Worm (Caenorhabditis elegans) whole organism, L3 larva: ENCODE data around the gene akt-1.

Experiments used
- R02D3.7 ChIP-seq: fragments of 150-350 bp; optimal IDR thresholded peaks from 2 replicates; lab custom pipeline; 2014; ENCODE audit warnings: missing biosample characterization, missing genetic modification characterization
- ZK546.5 ChIP-seq: sonication (generic microtip); optimal IDR thresholded peaks from 2 replicates; lab custom pipeline; 2017; ENCODE audit warnings: missing biosample characterization, missing genetic modification characterization
- aly-2 ChIP-seq: fragments of 150-350 bp; optimal IDR thresholded peaks from 2 replicates; lab custom pipeline; 2014; ENCODE audit warnings: missing biosample characterization, missing genetic modification characterization
- ama-1 ChIP-seq: fragments of 150-350 bp; optimal IDR thresholded peaks from 2 replicates; lab custom pipeline; 2018
- ceh-16 ChIP-seq: sonication (generic microtip); optimal IDR thresholded peaks from 2 replicates; lab custom pipeline; 2017; ENCODE audit warnings: missing biosample characterization, missing genetic modification characterization
- ceh-28 ChIP-seq: fragments of 150-350 bp; optimal IDR thresholded peaks from 2 replicates; lab custom pipeline; 2014; ENCODE audit warnings: missing biosample characterization, missing genetic modification reagents, missing genetic modification characterization
- ceh-82 ChIP-seq: fragments of 150-350 bp; optimal IDR thresholded peaks from 2 replicates; lab custom pipeline; 2014; ENCODE audit warnings: missing biosample characterization, missing genetic modification characterization
- ceh-9 ChIP-seq: sonication (generic microtip); optimal IDR thresholded peaks from 2 replicates; lab custom pipeline; 2018; ENCODE audit warnings: missing biosample characterization, missing genetic modification characterization
- daf-12 ChIP-seq: fragments of 150-350 bp; optimal IDR thresholded peaks from 2 replicates; lab custom pipeline; 2014; ENCODE audit warnings: missing biosample characterization, missing genetic modification reagents, missing genetic modification characterization
- egl-27 ChIP-seq: sonication (generic microtip); optimal IDR thresholded peaks from 4 replicates; lab custom pipeline; 2017; ENCODE audit warnings: missing biosample characterization, missing genetic modification reagents, missing genetic modification characterization
- egl-5 ChIP-seq: fragments of 150-350 bp; optimal IDR thresholded peaks from 2 replicates; lab custom pipeline; 2017; ENCODE audit warnings: missing biosample characterization, missing genetic modification reagents, missing genetic modification characterization, inconsistent platforms
- elt-1 ChIP-seq: fragments of 150-350 bp; optimal IDR thresholded peaks from 2 replicates; lab custom pipeline; 2014; ENCODE audit warnings: missing biosample characterization, missing genetic modification characterization
- elt-2 ChIP-seq: sonication (generic microtip); optimal IDR thresholded peaks from 2 replicates; lab custom pipeline; 2016; ENCODE audit warnings: missing genetic modification reagents, mild to moderate bottlenecking, missing genetic modification characterization, missing compliant biosample characterization
- elt-3 ChIP-seq, 3 experiments: fragments of 150-350 bp in 1 of 3; sonication (generic microtip) in 2 of 3; optimal IDR thresholded peaks; 2 replicates in 2 of 3; 4 replicates in 1 of 3; lab custom pipeline; 2014 to 2017; ENCODE audit warnings: missing biosample characterization in 3 of 3, missing genetic modification characterization in 3 of 3
- eor-1 ChIP-seq, 2 experiments: fragments of 150-350 bp; optimal IDR thresholded peaks; 2 replicates each; lab custom pipeline; 2014 to 2018; ENCODE audit warnings: missing biosample characterization in 2 of 2, missing genetic modification characterization in 2 of 2
- fkh-10 ChIP-seq: sonication (generic microtip); optimal IDR thresholded peaks from 2 replicates; lab custom pipeline; 2017; ENCODE audit warnings: missing biosample characterization, missing genetic modification reagents, missing genetic modification characterization
- fkh-2 ChIP-seq: fragments of 150-350 bp; optimal IDR thresholded peaks from 2 replicates; lab custom pipeline; 2014; ENCODE audit warnings: missing biosample characterization, missing genetic modification reagents, missing genetic modification characterization
- fos-1 ChIP-seq: fragments of 150-350 bp; optimal IDR thresholded peaks from 2 replicates; lab custom pipeline; 2014; ENCODE audit warnings: missing biosample characterization, missing genetic modification characterization
- hmg-11 ChIP-seq: sonication (generic microtip); optimal IDR thresholded peaks from 2 replicates; lab custom pipeline; 2016; ENCODE audit warnings: missing genetic modification characterization, missing compliant biosample characterization
- jun-1 ChIP-seq: fragments of 150-350 bp; optimal IDR thresholded peaks from 2 replicates; lab custom pipeline; 2014; ENCODE audit warnings: missing biosample characterization, missing genetic modification reagents, missing genetic modification characterization
- lin-15B ChIP-seq: fragments of 150-350 bp; optimal IDR thresholded peaks from 2 replicates; lab custom pipeline; 2014; ENCODE audit warnings: missing biosample characterization, missing genetic modification characterization
- lin-39 ChIP-seq: fragments of 150-350 bp; optimal IDR thresholded peaks from 2 replicates; lab custom pipeline; 2018; ENCODE audit warnings: missing biosample characterization, missing genetic modification reagents, missing genetic modification characterization
- lsy-12 ChIP-seq: sonication (generic microtip); optimal IDR thresholded peaks from 2 replicates; lab custom pipeline; 2016; ENCODE audit warnings: mild to moderate bottlenecking, missing genetic modification characterization, missing compliant biosample characterization
- mdl-1 ChIP-seq: fragments of 150-350 bp; optimal IDR thresholded peaks from 2 replicates; lab custom pipeline; 2014; ENCODE audit warnings: missing biosample characterization, missing genetic modification characterization
- mml-1 ChIP-seq: fragments of 150-350 bp; sonication (generic microtip); optimal IDR thresholded peaks from 3 replicates; lab custom pipeline; 2014; ENCODE audit warnings: missing biosample characterization, missing genetic modification characterization
- nfya-1 ChIP-seq: sonication (generic microtip); optimal IDR thresholded peaks from 2 replicates; lab custom pipeline; 2017; ENCODE audit warnings: missing genetic modification characterization, mild to moderate bottlenecking, missing compliant biosample characterization, antibody characterized with exemption, moderate library complexity; ENCODE audit not compliant: insufficient read depth
- nhr-11 ChIP-seq: fragments of 150-350 bp; optimal IDR thresholded peaks from 2 replicates; lab custom pipeline; 2014; ENCODE audit warnings: missing biosample characterization, missing genetic modification characterization
- nhr-12 ChIP-seq: fragments of 150-350 bp; optimal IDR thresholded peaks from 2 replicates; lab custom pipeline; 2014; ENCODE audit warnings: missing biosample characterization, missing genetic modification characterization
- nhr-23 ChIP-seq: fragments of 150-350 bp; optimal IDR thresholded peaks from 2 replicates; lab custom pipeline; 2014; ENCODE audit warnings: missing biosample characterization, missing genetic modification reagents, missing genetic modification characterization
- nhr-237 ChIP-seq: fragments of 150-350 bp; optimal IDR thresholded peaks from 2 replicates; lab custom pipeline; 2014; ENCODE audit warnings: missing biosample characterization, missing genetic modification characterization
- nhr-25 ChIP-seq: sonication (generic microtip); optimal IDR thresholded peaks from 2 replicates; lab custom pipeline; 2017; ENCODE audit warnings: missing biosample characterization, missing genetic modification characterization
- nhr-28 ChIP-seq: fragments of 150-350 bp; optimal IDR thresholded peaks from 2 replicates; lab custom pipeline; 2014; ENCODE audit warnings: missing biosample characterization, missing genetic modification characterization
- nhr-43 ChIP-seq: sonication (generic microtip); optimal IDR thresholded peaks from 2 replicates; lab custom pipeline; 2016; ENCODE audit warnings: mild to moderate bottlenecking, missing genetic modification characterization, missing compliant biosample characterization; ENCODE audit not compliant: poor library complexity, severe bottlenecking
- nhr-67 ChIP-seq: fragments of 150-350 bp; optimal IDR thresholded peaks from 2 replicates; lab custom pipeline; 2014; ENCODE audit warnings: missing biosample characterization, missing genetic modification characterization
- nhr-76 ChIP-seq: fragments of 150-350 bp; sonication (generic microtip); optimal IDR thresholded peaks from 5 replicates; lab custom pipeline; 2014; ENCODE audit warnings: missing biosample characterization, missing genetic modification characterization
- nhr-77 ChIP-seq: fragments of 150-350 bp; optimal IDR thresholded peaks from 2 replicates; lab custom pipeline; 2014; ENCODE audit warnings: missing biosample characterization, missing genetic modification characterization
- pha-4 ChIP-seq: fragments of 150-350 bp; optimal IDR thresholded peaks from 2 replicates; lab custom pipeline; 2014; ENCODE audit warnings: missing biosample characterization, missing genetic modification reagents, missing genetic modification characterization
- pqm-1 ChIP-seq: fragments of 150-350 bp; optimal IDR thresholded peaks from 2 replicates; lab custom pipeline; 2017; ENCODE audit warnings: missing biosample characterization, missing genetic modification characterization, inconsistent platforms
- sea-2 ChIP-seq: fragments of 150-350 bp; sonication (generic microtip); optimal IDR thresholded peaks from 4 replicates; lab custom pipeline; 2014; ENCODE audit warnings: missing biosample characterization, missing genetic modification reagents, missing genetic modification characterization
- skn-1 ChIP-seq: fragments of 150-350 bp; optimal IDR thresholded peaks from 2 replicates; lab custom pipeline; 2014; ENCODE audit warnings: missing biosample characterization, missing genetic modification characterization
- snpc-4 ChIP-seq: fragments of 150-350 bp; optimal IDR thresholded peaks from 2 replicates; lab custom pipeline; 2014; ENCODE audit warnings: missing biosample characterization, missing genetic modification characterization
- tbx-2 ChIP-seq: sonication (generic microtip); optimal IDR thresholded peaks from 2 replicates; lab custom pipeline; 2016; ENCODE audit warnings: mild to moderate bottlenecking, missing genetic modification characterization, missing compliant biosample characterization
- unc-39 ChIP-seq: sonication (generic microtip); optimal IDR thresholded peaks from 4 replicates; lab custom pipeline; 2017; ENCODE audit warnings: missing biosample characterization, missing genetic modification characterization
- unc-62 ChIP-seq: fragments of 150-350 bp; sonication (generic microtip); optimal IDR thresholded peaks from 4 replicates; lab custom pipeline; 2014; ENCODE audit warnings: missing biosample characterization, missing genetic modification reagents, missing genetic modification characterization
- zag-1 ChIP-seq: fragments of 150-350 bp; optimal IDR thresholded peaks from 2 replicates; lab custom pipeline; 2014; ENCODE audit warnings: missing biosample characterization, missing genetic modification characterization
- ztf-11 ChIP-seq: fragments of 150-350 bp; optimal IDR thresholded peaks from 2 replicates; lab custom pipeline; 2014; ENCODE audit warnings: missing biosample characterization, missing genetic modification characterization
- ztf-4 ChIP-seq: fragments of 150-350 bp; optimal IDR thresholded peaks from 2 replicates; lab custom pipeline; 2014; ENCODE audit warnings: missing biosample characterization, missing genetic modification characterization

Gene akt-1

ce11 chrV:10244018-10244720 lies 4.5 kb upstream of the akt-1 start:
- TF ChIP-seq elt-2 (tag; lab: Kevin White, UChicago) (peak; percentile 68), elt-1 (no peak), unc-62 (GFP tag; lab: Kevin White, UChicago) (no peak), hmg-11 (no peak), nhr-76 (tag; lab: Kevin White, UChicago) (no peak), nhr-23 (tag; lab: Kevin White, UChicago) (no peak), nhr-11 (tag; lab: Kevin White, UChicago) (no peak), fkh-10 (no peak), pqm-1 (peak; percentile 2), daf-12 (tag; lab: Kevin White, UChicago) (no peak), ZK546.5 (no peak)

ce11 chrV:10245615-10246014 lies 3.1 kb upstream of the akt-1 start:
- TF ChIP-seq pqm-1 (peak; percentile 30), elt-2 (tag; lab: Kevin White, UChicago) (peak; percentile 38), pha-4 (tag; lab: Kevin White, UChicago) (peak; percentile 90), nhr-76 (tag; lab: Kevin White, UChicago) (no peak), skn-1 (no peak)
- TF ChIP-seq, all 47 proteins: peak for 3

- TF ChIP-seq mdl-1 (tag; lab: Kevin White, UChicago) (peak; percentile 89), aly-2 (tag; lab: Kevin White, UChicago) (no peak), lin-15B (tag; lab: Kevin White, UChicago) (peak; percentile 34), ceh-9 (tag; lab: Kevin White, UChicago) (no peak), jun-1 (tag; lab: Kevin White, UChicago) (no peak), snpc-4 (tag; lab: Kevin White, UChicago) (peak; percentile 18), ztf-4 (tag; lab: Kevin White, UChicago) (no peak), elt-3 (tag; optimal IDR thresholded peaks at IDR 0.05; lab: Kevin White, UChicago) (no peak), nhr-67 (tag; lab: Kevin White, UChicago) (no peak), nhr-43 (no peak), ceh-16 (tag; lab: Kevin White, UChicago) (no peak), nhr-28 (tag; lab: Kevin White, UChicago) (no peak), nhr-11 (tag; lab: Kevin White, UChicago) (no peak), nhr-237 (tag; lab: Kevin White, UChicago) (no peak), ama-1 (lab: Kevin White, UChicago) (no peak), fkh-2 (tag; lab: Kevin White, UChicago) (no peak), unc-39 (tag; lab: Kevin White, UChicago) (no peak), hmg-11 (no peak), nfya-1 (tag; lab: Kevin White, UChicago) (peak; percentile 66), nhr-25 (tag; lab: Kevin White, UChicago) (no peak), eor-1 (tag; optimal IDR thresholded peaks at IDR 0.05; lab: Kevin White, UChicago) (no peak), daf-12 (tag; lab: Kevin White, UChicago) (no peak), mml-1 (tag; lab: Kevin White, UChicago) (no peak), lin-39 (tag; lab: Kevin White, UChicago) (peak; percentile 94), ztf-11 (tag; lab: Kevin White, UChicago) (no peak), R02D3.7 (tag; lab: Kevin White, UChicago) (no peak), ZK546.5 (no peak), skn-1 (no peak), nhr-23 (tag; lab: Kevin White, UChicago) (no peak), nhr-12 (tag; lab: Kevin White, UChicago) (no peak), unc-62 (GFP tag; lab: Kevin White, UChicago) (no peak), elt-1 (no peak), egl-27 (tag; lab: Kevin White, UChicago) (no peak), elt-2 (tag; lab: Kevin White, UChicago) (no peak), nhr-77 (tag; lab: Kevin White, UChicago) (no peak), pha-4 (tag; lab: Kevin White, UChicago) (peak; percentile 79), fkh-10 (peak; percentile 57), fos-1 (tag; lab: Kevin White, UChicago) (no peak), egl-5 (peak; percentile 62), tbx-2 (tag; lab: Kevin White, UChicago) (no peak), pqm-1 (no peak), ceh-28 (tag; lab: Kevin White, UChicago) (no peak), lsy-12 (tag; lab: Kevin White, UChicago) (no peak), ceh-82 (tag; lab: Kevin White, UChicago) (no peak), nhr-76 (tag; lab: Kevin White, UChicago) (no peak), sea-2 (GFP tag; lab: Kevin White, UChicago) (no peak), zag-1 (tag; lab: Kevin White, UChicago) (no peak)
These were observed 2.2 kb upstream of the akt-1 start for ce11 chrV:10246443-10246885.
